Worm (Caenorhabditis elegans) whole organism, midembryonic: ENCODE results near the gene T24C2.3.

Experiments used
- T22C8.4 ChIP-seq: fragments of 200-800 bp; sonication (Bioruptor generic); IDR thresholded peaks from 2 replicates; pipeline ENCODE4 v1.3.6; 2022; ENCODE audit warnings: missing genetic modification characterization, missing compliant biosample characterization
- cog-1 ChIP-seq: sonication (generic microtip); optimal IDR thresholded peaks from 2 replicates; lab custom pipeline; 2016; ENCODE audit warnings: missing genetic modification characterization, missing compliant biosample characterization
- flt-1 ChIP-seq: fragments of 200-800 bp; sonication (Bioruptor generic); IDR thresholded peaks from 2 replicates; pipeline ENCODE4 v1.3.6; 2022; ENCODE audit warnings: missing genetic modification characterization, missing compliant biosample characterization
- klf-2 ChIP-seq: fragments of 200-800 bp; sonication (Bioruptor generic); conservative IDR thresholded peaks from 2 replicates; pipeline ENCODE4 v1.3.6; 2022; ENCODE audit warnings: missing genetic modification reagents, missing genetic modification characterization, missing compliant biosample characterization
- med-1 ChIP-seq: sonication (generic microtip); optimal IDR thresholded peaks from 2 replicates; lab custom pipeline; 2017; ENCODE audit warnings: missing genetic modification characterization, mild to moderate bottlenecking, missing compliant biosample characterization, antibody characterized with exemption, missing genetic modification reagents; ENCODE audit not compliant: insufficient read depth
- ref-1 ChIP-seq: fragments of 200-800 bp; sonication (Bioruptor generic); conservative IDR thresholded peaks from 2 replicates; pipeline ENCODE4 v1.3.6; 2022; ENCODE audit warnings: missing genetic modification reagents, missing genetic modification characterization, missing compliant biosample characterization
- tab-1 ChIP-seq: fragments of 200-800 bp; sonication (Bioruptor generic); IDR thresholded peaks from 2 replicates; pipeline ENCODE4 v1.3.6; 2022; ENCODE audit warnings: missing genetic modification characterization, missing compliant biosample characterization
- ztf-23 ChIP-seq: fragments of 200-800 bp; sonication (Bioruptor generic); IDR thresholded peaks from 2 replicates; pipeline ENCODE4 v1.3.6; 2022; ENCODE audit warnings: missing genetic modification reagents, missing genetic modification characterization, missing compliant biosample characterization
- ztf-29 ChIP-seq: fragments of 200-800 bp; sonication (Bioruptor generic); IDR thresholded peaks from 2 replicates; pipeline ENCODE4 v1.3.6; 2022; ENCODE audit warnings: missing genetic modification reagents, missing genetic modification characterization, missing compliant biosample characterization

DNA sequence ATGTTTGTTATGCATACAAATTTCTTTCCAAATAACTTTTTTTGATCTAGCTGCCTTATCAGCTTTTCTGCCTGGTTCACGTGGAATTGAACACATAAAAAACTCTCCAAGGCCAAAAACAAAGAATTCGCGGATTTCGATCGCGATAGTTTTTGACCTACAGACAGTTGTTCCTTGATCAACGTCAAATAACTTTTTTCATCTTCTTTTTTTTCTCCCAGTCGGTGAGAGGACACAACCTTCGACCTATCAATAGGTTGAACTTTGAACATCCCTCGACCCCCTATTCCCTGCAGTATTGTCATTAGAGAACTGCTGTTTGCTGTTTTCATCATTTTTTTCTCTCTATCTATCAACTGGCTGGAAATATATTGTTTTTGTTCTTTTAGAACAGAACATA is 20.5 kb downstream of the T24C2.3 start:
- TF ChIP-seq ztf-29 (GFP tag; lab: Robert Waterston, UW) (no peak), ref-1 (GFP tag; lab: Robert Waterston, UW) (no peak), tab-1 (GFP tag; lab: Robert Waterston, UW) (no peak), cog-1 (tag; lab: Kevin White, UChicago) (no peak), T22C8.4 (GFP tag; lab: Robert Waterston, UW) (no peak), ztf-23 (GFP tag; lab: Robert Waterston, UW) (no peak), klf-2 (GFP tag; lab: Robert Waterston, UW) (no peak), med-1 (GFP tag; lab: Kevin White, UChicago) (no peak), flt-1 (GFP tag; lab: Robert Waterston, UW) (no peak)
